Worm (Caenorhabditis elegans) whole organism, L3 larva: Measurements from ENCODE around the gene srd-7.

Experiments used
- aly-2 ChIP-seq: fragments of 150-350 bp; optimal IDR thresholded peaks from 2 replicates; lab custom pipeline; 2014; ENCODE audit warnings: missing biosample characterization, missing genetic modification characterization
- nhr-76 ChIP-seq: fragments of 150-350 bp; sonication (generic microtip); optimal IDR thresholded peaks from 5 replicates; lab custom pipeline; 2014; ENCODE audit warnings: missing biosample characterization, missing genetic modification characterization
- pha-4 ChIP-seq: fragments of 150-350 bp; optimal IDR thresholded peaks from 2 replicates; lab custom pipeline; 2014; ENCODE audit warnings: missing biosample characterization, missing genetic modification reagents, missing genetic modification characterization
- snpc-4 ChIP-seq: fragments of 150-350 bp; optimal IDR thresholded peaks from 2 replicates; lab custom pipeline; 2014; ENCODE audit warnings: missing biosample characterization, missing genetic modification characterization
- ztf-4 ChIP-seq: fragments of 150-350 bp; optimal IDR thresholded peaks from 2 replicates; lab custom pipeline; 2014; ENCODE audit warnings: missing biosample characterization, missing genetic modification characterization

ce11 chrIV:10779328-10779727 lies 7.3 kb downstream of the srd-7 start:
- TF ChIP-seq aly-2 (tag; lab: Kevin White, UChicago) (no peak), ztf-4 (tag; lab: Kevin White, UChicago) (no peak), snpc-4 (tag; lab: Kevin White, UChicago) (no peak), nhr-76 (no peak), pha-4 (tag; lab: Kevin White, UChicago) (no peak)
